Fruit fly (Drosophila melanogaster): ENCODE data around the gene Spg7.

Gene Spg7

DNA sequence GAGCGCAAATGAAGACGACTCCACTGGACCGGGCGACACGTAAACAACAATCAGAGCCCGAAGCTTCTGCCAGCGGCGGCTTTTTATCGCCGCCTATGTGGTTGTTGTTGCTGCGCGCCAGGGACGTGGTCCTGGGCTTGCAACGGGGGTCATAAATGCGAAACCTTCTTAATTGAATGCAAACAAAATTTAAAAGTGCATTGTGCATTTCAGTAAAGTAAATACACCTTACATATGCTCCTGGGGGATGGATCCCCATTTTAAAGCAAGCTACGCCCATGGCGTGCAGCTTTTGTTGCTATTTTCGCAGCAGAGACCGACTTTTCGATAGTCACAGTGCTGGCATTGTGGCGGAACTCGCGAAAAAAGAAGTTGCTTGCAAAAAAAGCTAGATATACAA lies 5.7 kb upstream of the Spg7 start, which contains the start of gene Ugalt (continued):
- TF ChIP-seq CG7928 (GFP tag; optimal IDR thresholded peaks at IDR 0.05) = peak; percentile 96
- TF ChIP-seq en (GFP tag; optimal IDR thresholded peaks at IDR 0.05) = peak; percentile 100
- peak; percentile 99 for TF ChIP-seq CG10431 (GFP tag; optimal IDR thresholded peaks at IDR 0.05)
- TF ChIP-seq CG43689 (GFP tag; IDR thresholded peaks at IDR 0.05) = peak; percentile 100
- peak; percentile 99 for TF ChIP-seq B-H2 (GFP tag; optimal IDR thresholded peaks at IDR 0.05)
- peak; percentile 79 for TF ChIP-seq CG42726 (GFP tag; IDR thresholded peaks at IDR 0.05; ENCODE audit: partially characterized antibody)
- peak; percentile 97 for TF ChIP-seq crol (GFP tag; IDR thresholded peaks at IDR 0.05)
- TF ChIP-seq Doc3 (GFP tag; IDR thresholded peaks at IDR 0.05; ENCODE audit: partially characterized antibody) = no peak
- TF ChIP-seq gsb (GFP tag; IDR thresholded peaks at IDR 0.05) = peak; percentile 100
- TF ChIP-seq GATAe (GFP tag; conservative IDR thresholded peaks at IDR 0.05) = peak; percentile 100
- TF ChIP-seq Lpt (GFP tag; optimal IDR thresholded peaks at IDR 0.05) = no peak
- TF ChIP-seq CG10979 (tag; optimal IDR thresholded peaks at IDR 0.05) = peak; percentile 100
- TF ChIP-seq CG11504 (tag; optimal IDR thresholded peaks at IDR 0.05) = peak; percentile 99
- TF ChIP-seq cas (GFP tag; IDR thresholded peaks at IDR 0.05) = peak; percentile 100
- peak; percentile 100 for TF ChIP-seq CG2875 (GFP tag; optimal IDR thresholded peaks at IDR 0.05)
- TF ChIP-seq slou (GFP tag; optimal IDR thresholded peaks at IDR 0.05) = peak; percentile 100
- TF ChIP-seq CG11398 (GFP tag; optimal IDR thresholded peaks at IDR 0.05) = peak; percentile 100
- TF ChIP-seq CG11560 (tag; IDR thresholded peaks at IDR 0.05) = peak; percentile 98
- TF ChIP-seq kay (GFP tag; optimal IDR thresholded peaks at IDR 0.05) = peak; percentile 100
- TF ChIP-seq Neu2 (GFP tag; optimal IDR thresholded peaks at IDR 0.05; ENCODE audit: borderline replicate concordance) = peak; percentile 100
- TF ChIP-seq CG13287 (GFP tag; IDR thresholded peaks at IDR 0.05; ENCODE audit: partially characterized antibody) = peak; percentile 71
- peak; percentile 100 for TF ChIP-seq ci (GFP tag; IDR thresholded peaks at IDR 0.05)
- TF ChIP-seq MESR4 (GFP tag; optimal IDR thresholded peaks at IDR 0.05) = peak; percentile 100
- TF ChIP-seq CG7556 (GFP tag; optimal IDR thresholded peaks at IDR 0.05) = peak; percentile 100
- TF ChIP-seq CG14441 (GFP tag; IDR thresholded peaks at IDR 0.05) = peak; percentile 100
- peak; percentile 99 for TF ChIP-seq D19B (GFP tag; optimal IDR thresholded peaks at IDR 0.05)
- TF ChIP-seq nau (GFP tag; optimal IDR thresholded peaks at IDR 0.05) = peak; percentile 100
- TF ChIP-seq Bgb (GFP tag; IDR thresholded peaks at IDR 0.05; ENCODE audit: partially characterized antibody) = peak; percentile 50
- peak; percentile 100 for TF ChIP-seq sens-2 (GFP tag; IDR thresholded peaks at IDR 0.05)
- TF ChIP-seq oc (tag; optimal IDR thresholded peaks at IDR 0.05) = peak; percentile 100
- peak; percentile 100 for TF ChIP-seq CG11247 (GFP tag; IDR thresholded peaks at IDR 0.05)
- peak; percentile 100 for TF ChIP-seq klu (GFP tag; IDR thresholded peaks at IDR 0.05)
- peak; percentile 100 for TF ChIP-seq CG17612 (GFP tag; IDR thresholded peaks at IDR 0.05)
- TF ChIP-seq CG1024 (GFP tag; IDR thresholded peaks at IDR 0.05) = peak; percentile 100
- peak; percentile 100 for TF ChIP-seq ash1 (GFP tag; optimal IDR thresholded peaks at IDR 0.05)
- peak; percentile 100 for TF ChIP-seq CG11085 (GFP tag; IDR thresholded peaks at IDR 0.05)
- TF ChIP-seq Ptx1 (GFP tag; IDR thresholded peaks at IDR 0.05) = peak; percentile 100
- peak; percentile 100 for TF ChIP-seq CG5953 (GFP tag; IDR thresholded peaks at IDR 0.05)
- peak; percentile 100 for TF ChIP-seq CG9932 (GFP tag; IDR thresholded peaks at IDR 0.05)
- TF ChIP-seq hth (optimal IDR thresholded peaks at IDR 0.05) = no peak
- TF ChIP-seq usp (GFP tag; optimal IDR thresholded peaks at IDR 0.05) = no peak
- TF ChIP-seq Sin3A (optimal IDR thresholded peaks at IDR 0.05) = no peak
- TF ChIP-seq ranshi (GFP tag; IDR thresholded peaks at IDR 0.05) = peak; percentile 100
- peak; percentile 99 for TF ChIP-seq CG17912 (GFP tag; optimal IDR thresholded peaks at IDR 0.05)
- TF ChIP-seq CG6791 (GFP tag; IDR thresholded peaks at IDR 0.05; ENCODE audit: partially characterized antibody) = peak; percentile 35; the same call in 1 of the 3 replicates
- TF ChIP-seq CG7745 (tag; optimal IDR thresholded peaks at IDR 0.05) = peak; percentile 96
- TF ChIP-seq CG10267 (tag; optimal IDR thresholded peaks at IDR 0.05) = peak; percentile 100
- peak; percentile 100 for TF ChIP-seq CG4282 (GFP tag; optimal IDR thresholded peaks at IDR 0.05)
- TF ChIP-seq Dip2 (GFP tag; IDR thresholded peaks at IDR 0.05) = peak; percentile 88
- peak; percentile 100 for TF ChIP-seq fu2 (GFP tag; optimal IDR thresholded peaks at IDR 0.05)
- TF ChIP-seq sima (GFP tag; optimal IDR thresholded peaks at IDR 0.05) = peak; percentile 100
- peak; percentile 100 for TF ChIP-seq Antp (GFP tag; optimal IDR thresholded peaks at IDR 0.05)

Data from whole organism, embryonic.